Worm (Caenorhabditis elegans) whole organism, midembryonic: Measurements from ENCODE around the gene cest-13.
A peak's percentile ranks its signal among the peaks of the same experiment; 100 is the strongest.

ENCODE experiments used
- T22C8.4 ChIP-seq: fragments of 200-800 bp; sonication (Bioruptor generic); IDR thresholded peaks from 2 replicates; pipeline ENCODE4 v1.3.6; 2022; ENCODE audit warnings: missing genetic modification characterization, missing compliant biosample characterization
- cog-1 ChIP-seq: sonication (generic microtip); optimal IDR thresholded peaks from 2 replicates; lab custom pipeline; 2016; ENCODE audit warnings: missing genetic modification characterization, missing compliant biosample characterization
- flt-1 ChIP-seq: fragments of 200-800 bp; sonication (Bioruptor generic); IDR thresholded peaks from 2 replicates; pipeline ENCODE4 v1.3.6; 2022; ENCODE audit warnings: missing genetic modification characterization, missing compliant biosample characterization
- klf-2 ChIP-seq: fragments of 200-800 bp; sonication (Bioruptor generic); conservative IDR thresholded peaks from 2 replicates; pipeline ENCODE4 v1.3.6; 2022; ENCODE audit warnings: missing genetic modification reagents, missing genetic modification characterization, missing compliant biosample characterization
- med-1 ChIP-seq: sonication (generic microtip); optimal IDR thresholded peaks from 2 replicates; lab custom pipeline; 2017; ENCODE audit warnings: missing genetic modification characterization, mild to moderate bottlenecking, missing compliant biosample characterization, antibody characterized with exemption, missing genetic modification reagents; ENCODE audit not compliant: insufficient read depth
- ref-1 ChIP-seq: fragments of 200-800 bp; sonication (Bioruptor generic); conservative IDR thresholded peaks from 2 replicates; pipeline ENCODE4 v1.3.6; 2022; ENCODE audit warnings: missing genetic modification reagents, missing genetic modification characterization, missing compliant biosample characterization
- tab-1 ChIP-seq: fragments of 200-800 bp; sonication (Bioruptor generic); IDR thresholded peaks from 2 replicates; pipeline ENCODE4 v1.3.6; 2022; ENCODE audit warnings: missing genetic modification characterization, missing compliant biosample characterization
- ztf-23 ChIP-seq: fragments of 200-800 bp; sonication (Bioruptor generic); IDR thresholded peaks from 2 replicates; pipeline ENCODE4 v1.3.6; 2022; ENCODE audit warnings: missing genetic modification reagents, missing genetic modification characterization, missing compliant biosample characterization
- ztf-29 ChIP-seq: fragments of 200-800 bp; sonication (Bioruptor generic); IDR thresholded peaks from 2 replicates; pipeline ENCODE4 v1.3.6; 2022; ENCODE audit warnings: missing genetic modification reagents, missing genetic modification characterization, missing compliant biosample characterization

cest-13 gene

ce11 chrX:13726874-13727343, 33.1 kb upstream of the cest-13 start, which contains the start of gene pix-1:
Gene pix-1, plus strand, starts transcription at chrX:13727293.
- TF ChIP-seq ztf-23: no peak
- TF ChIP-seq ref-1: no peak
- no peak for TF ChIP-seq flt-1
- TF ChIP-seq T22C8.4 (GFP tag; lab: Robert Waterston, UW): no peak

ce11 chrX:13728991-13729390, 31.0 kb upstream of the cest-13 start:
- TF ChIP-seq med-1 (GFP tag; lab: Kevin White, UChicago): no peak
- no peak for TF ChIP-seq tab-1 (GFP tag; lab: Robert Waterston, UW)
- no peak for TF ChIP-seq ztf-29 (GFP tag; lab: Robert Waterston, UW)
- TF ChIP-seq flt-1: no peak
- TF ChIP-seq ztf-23: no peak
- TF ChIP-seq klf-2 (GFP tag; lab: Robert Waterston, UW): no peak
- no peak for TF ChIP-seq ref-1
- TF ChIP-seq T22C8.4 (GFP tag; lab: Robert Waterston, UW): no peak
- TF ChIP-seq cog-1 (tag; lab: Kevin White, UChicago): no peak

- TF ChIP-seq tab-1 (GFP tag; lab: Robert Waterston, UW) (no peak), med-1 (GFP tag; lab: Kevin White, UChicago) (no peak), cog-1 (tag; lab: Kevin White, UChicago) (no peak), ztf-23 (no peak), T22C8.4 (GFP tag; lab: Robert Waterston, UW) (no peak), ref-1 (no peak), ztf-29 (GFP tag; lab: Robert Waterston, UW) (no peak)
These were observed 30.3 kb upstream of the cest-13 start for ce11 chrX:13729724-13730123.

ce11 chrX:13730209-13730975, 29.6 kb upstream of the cest-13 start:
- TF ChIP-seq med-1 (GFP tag; lab: Kevin White, UChicago) (no peak), T22C8.4 (GFP tag; lab: Robert Waterston, UW) (0 out of 2 replicates have a peak, but pooled peaks have one; percentile 13), tab-1 (GFP tag; lab: Robert Waterston, UW) (peak; percentile 68; the same call in 1 of the 2 replicates), cog-1 (tag; lab: Kevin White, UChicago) (no peak), ztf-29 (GFP tag; lab: Robert Waterston, UW) (0 out of 2 replicates have a peak, but pooled peaks have one; percentile 27), ztf-23 (peak; percentile 75), ref-1 (peak; percentile 65)

ce11 chrX:13736679-13737078, 23.4 kb upstream of the cest-13 start:
- TF ChIP-seq ztf-23: no peak
- no peak for TF ChIP-seq flt-1
- TF ChIP-seq tab-1 (GFP tag; lab: Robert Waterston, UW): no peak
- TF ChIP-seq ztf-29 (GFP tag; lab: Robert Waterston, UW): no peak
- no peak for TF ChIP-seq cog-1 (tag; lab: Kevin White, UChicago)
- no peak for TF ChIP-seq klf-2 (GFP tag; lab: Robert Waterston, UW)
- TF ChIP-seq ref-1: no peak
- TF ChIP-seq T22C8.4 (GFP tag; lab: Robert Waterston, UW): no peak
- TF ChIP-seq med-1 (GFP tag; lab: Kevin White, UChicago): no peak

- TF ChIP-seq med-1 (GFP tag; lab: Kevin White, UChicago) (no peak), flt-1 (no peak), tab-1 (GFP tag; lab: Robert Waterston, UW) (no peak), T22C8.4 (GFP tag; lab: Robert Waterston, UW) (no peak), ref-1 (no peak), ztf-29 (GFP tag; lab: Robert Waterston, UW) (no peak), ztf-23 (no peak), klf-2 (GFP tag; lab: Robert Waterston, UW) (no peak), cog-1 (tag; lab: Kevin White, UChicago) (no peak)
These were observed 20.8 kb upstream of the cest-13 start for ce11 chrX:13739125-13739820.

- TF ChIP-seq flt-1 (no peak), ref-1 (no peak), cog-1 (tag; lab: Kevin White, UChicago) (no peak), med-1 (GFP tag; lab: Kevin White, UChicago) (no peak), ztf-23 (no peak), tab-1 (GFP tag; lab: Robert Waterston, UW) (no peak), klf-2 (GFP tag; lab: Robert Waterston, UW) (no peak), T22C8.4 (GFP tag; lab: Robert Waterston, UW) (no peak), ztf-29 (GFP tag; lab: Robert Waterston, UW) (no peak)
These were observed 16.7 kb upstream of the cest-13 start for ce11 chrX:13743371-13743770.

ce11 chrX:13744543-13745113, 15.4 kb upstream of the cest-13 start:
- TF ChIP-seq cog-1 (tag; lab: Kevin White, UChicago) (no peak), tab-1 (GFP tag; lab: Robert Waterston, UW) (no peak), ztf-23 (no peak), ref-1 (no peak), med-1 (GFP tag; lab: Kevin White, UChicago) (no peak), ztf-29 (GFP tag; lab: Robert Waterston, UW) (no peak), klf-2 (GFP tag; lab: Robert Waterston, UW) (no peak), T22C8.4 (GFP tag; lab: Robert Waterston, UW) (no peak), flt-1 (no peak)

- TF ChIP-seq ztf-29 (GFP tag; lab: Robert Waterston, UW): no peak
- no peak for TF ChIP-seq cog-1 (tag; lab: Kevin White, UChicago)
- no peak for TF ChIP-seq med-1 (GFP tag; lab: Kevin White, UChicago)
- TF ChIP-seq ref-1: no peak
- TF ChIP-seq tab-1 (GFP tag; lab: Robert Waterston, UW): no peak
These were observed 14.5 kb upstream of the cest-13 start for ce11 chrX:13745558-13745957.
